Fruit fly (Drosophila melanogaster) whole organism, embryonic: ENCODE measurements around the gene Bem46.

Source experiments
- B-H2 ChIP-seq: fragments of 200-800 bp; sonication (Bioruptor generic); optimal IDR thresholded peaks from 2 replicates; lab custom pipeline; 2018; ENCODE audit warnings: missing biosample characterization, mild to moderate bottlenecking, missing genetic modification characterization
- Blimp-1 ChIP-seq: fragments of 200-800 bp; sonication (Bioruptor generic); optimal IDR thresholded peaks from 3 replicates; lab custom pipeline; 2018; ENCODE audit warnings: missing biosample characterization, missing genetic modification characterization, mild to moderate bottlenecking, moderate library complexity, missing genetic modification reagents
- C15 ChIP-seq: fragments of 200-800 bp; sonication (Bioruptor generic); IDR thresholded peaks from 3 replicates; pipeline ENCODE4 v1.3.6; 2022; ENCODE audit warnings: missing biosample characterization, missing genetic modification characterization
- CG10431 ChIP-seq: fragments of 200-800 bp; sonication (Bioruptor generic); optimal IDR thresholded peaks from 3 replicates; lab custom pipeline; 2018; ENCODE audit warnings: missing biosample characterization, mild to moderate bottlenecking, missing genetic modification characterization
- CG11247 ChIP-seq: fragments of 200-800 bp; sonication (Bioruptor generic); IDR thresholded peaks from 2 replicates; pipeline ENCODE4 v1.3.6; 2022; ENCODE audit warnings: missing biosample characterization, missing genetic modification characterization
- CG11696 ChIP-seq: fragments of 200-800 bp; sonication (Bioruptor generic); IDR thresholded peaks from 2 replicates; pipeline ENCODE4 v1.3.6; 2022; ENCODE audit warnings: missing biosample characterization, missing genetic modification characterization
- CG1233 ChIP-seq: fragments of 200-800 bp; sonication (Bioruptor generic); optimal IDR thresholded peaks from 4 replicates; lab custom pipeline; 2018; ENCODE audit warnings: missing biosample characterization, mild to moderate bottlenecking, missing genetic modification characterization
- CG12391 ChIP-seq: fragments of 200-800 bp; sonication (Bioruptor generic); optimal IDR thresholded peaks from 3 replicates; lab custom pipeline; 2018; ENCODE audit warnings: missing biosample characterization, mild to moderate bottlenecking, missing genetic modification characterization, moderate library complexity
- CG14710 ChIP-seq: fragments of 200-800 bp; sonication (Bioruptor generic); optimal IDR thresholded peaks from 3 replicates; lab custom pipeline; 2019; ENCODE audit warnings: missing biosample characterization, mild to moderate bottlenecking, missing genetic modification characterization, moderate library complexity
- CG17385 ChIP-seq: fragments of 200-800 bp; sonication (Bioruptor generic); optimal IDR thresholded peaks from 3 replicates; lab custom pipeline; 2018; ENCODE audit warnings: missing biosample characterization, mild to moderate bottlenecking, missing genetic modification characterization
- CG18764 ChIP-seq: fragments of 200-800 bp; sonication (Bioruptor generic); optimal IDR thresholded peaks from 3 replicates; lab custom pipeline; 2016; ENCODE audit warnings: missing biosample characterization, missing genetic modification characterization
- CG2712 ChIP-seq: fragments of 200-800 bp; optimal IDR thresholded peaks from 3 replicates; lab custom pipeline; 2019; ENCODE audit warnings: missing biosample characterization, mild to moderate bottlenecking, missing genetic modification characterization, moderate library complexity
- CG33557 ChIP-seq: fragments of 200-800 bp; sonication (Bioruptor generic); optimal IDR thresholded peaks from 2 replicates; lab custom pipeline; 2019; ENCODE audit warnings: missing biosample characterization, mild to moderate bottlenecking, missing genetic modification characterization, moderate library complexity
- CG3407 ChIP-seq: fragments of 200-800 bp; sonication (Bioruptor generic); optimal IDR thresholded peaks from 2 replicates; lab custom pipeline; 2018; ENCODE audit warnings: missing biosample characterization, mild to moderate bottlenecking, missing genetic modification characterization
- CG34376 ChIP-seq: fragments of 200-800 bp; sonication (Bioruptor generic); optimal IDR thresholded peaks from 2 replicates; lab custom pipeline; 2018; ENCODE audit warnings: missing biosample characterization, mild to moderate bottlenecking, missing genetic modification characterization
- CG3847 ChIP-seq: fragments of 200-800 bp; sonication (Bioruptor generic); IDR thresholded peaks from 2 replicates; pipeline ENCODE4 v1.3.6; 2022; ENCODE audit warnings: missing biosample characterization, missing genetic modification characterization
- CG4424 ChIP-seq: fragments of 200-800 bp; sonication (Bioruptor generic); optimal IDR thresholded peaks from 3 replicates; lab custom pipeline; 2016; ENCODE audit warnings: missing biosample characterization, missing genetic modification characterization
- CG5180 ChIP-seq: fragments of 200-800 bp; sonication (Bioruptor generic); optimal IDR thresholded peaks from 3 replicates; lab custom pipeline; 2017; ENCODE audit warnings: missing biosample characterization, missing genetic modification characterization, mild to moderate bottlenecking, moderate library complexity, missing genetic modification reagents
- CG6254 ChIP-seq: fragments of 200-800 bp; sonication (Bioruptor generic); optimal IDR thresholded peaks from 3 replicates; lab custom pipeline; 2017; ENCODE audit warnings: mild to moderate bottlenecking, missing biosample characterization, missing genetic modification reagents, missing genetic modification characterization
- CG7271 ChIP-seq: fragments of 200-800 bp; sonication (Bioruptor generic); optimal IDR thresholded peaks from 2 replicates; lab custom pipeline; 2018; ENCODE audit warnings: missing biosample characterization, mild to moderate bottlenecking, missing genetic modification characterization, moderate library complexity
- CG7372 ChIP-seq: fragments of 200-800 bp; sonication (Bioruptor generic); IDR thresholded peaks from 2 replicates; pipeline ENCODE4 v1.3.6; 2022; ENCODE audit warnings: missing biosample characterization, missing genetic modification characterization
- Ets97D ChIP-seq: fragments of 200-800 bp; sonication (Bioruptor generic); optimal IDR thresholded peaks from 3 replicates; lab custom pipeline; 2016; ENCODE audit warnings: missing biosample characterization, missing genetic modification characterization
- Gsc ChIP-seq: fragments of 200-800 bp; sonication (Bioruptor generic); IDR thresholded peaks from 2 replicates; pipeline ENCODE4 v1.3.6; 2022; ENCODE audit warnings: missing biosample characterization, missing genetic modification characterization
- HHEX ChIP-seq: fragments of 200-800 bp; sonication (Bioruptor generic); optimal IDR thresholded peaks from 3 replicates; lab custom pipeline; 2017; ENCODE audit warnings: missing biosample characterization, mild to moderate bottlenecking, missing genetic modification characterization, missing genetic modification reagents
- HLH54F ChIP-seq: fragments of 200-800 bp; sonication (Bioruptor generic); optimal IDR thresholded peaks from 3 replicates; lab custom pipeline; 2016; ENCODE audit warnings: missing biosample characterization, missing genetic modification characterization
- HmgD ChIP-seq: fragments of 200-800 bp; sonication (Bioruptor generic); optimal IDR thresholded peaks from 3 replicates; lab custom pipeline; 2016; ENCODE audit warnings: missing biosample characterization, missing genetic modification characterization
- HmgZ ChIP-seq: fragments of 200-800 bp; sonication (Bioruptor generic); optimal IDR thresholded peaks from 2 replicates; lab custom pipeline; 2018; ENCODE audit warnings: missing biosample characterization, mild to moderate bottlenecking, missing genetic modification characterization
- Med ChIP-seq: fragments of 200-800 bp; sonication (Bioruptor generic); peaks from one replicate; lab custom pipeline; 2016; ENCODE audit warnings: missing biosample characterization, missing genetic modification characterization, mild to moderate bottlenecking, inconsistent platforms, moderate library complexity
- NC2α ChIP-seq: fragments of 200-800 bp; sonication (Bioruptor generic); optimal IDR thresholded peaks from 2 replicates; lab custom pipeline; 2016; ENCODE audit warnings: missing biosample characterization, missing genetic modification characterization
- Usf ChIP-seq: fragments of 200-800 bp; sonication (Bioruptor generic); optimal IDR thresholded peaks from 2 replicates; lab custom pipeline; 2017; ENCODE audit warnings: missing genotype, missing biosample characterization, missing genetic modification characterization
- ac ChIP-seq: fragments of 200-800 bp; sonication (Bioruptor generic); optimal IDR thresholded peaks from 3 replicates; lab custom pipeline; 2017; ENCODE audit warnings: missing biosample characterization, mild to moderate bottlenecking, missing genetic modification characterization
- bbx ChIP-seq: fragments of 200-800 bp; sonication (Bioruptor generic); IDR thresholded peaks from 2 replicates; pipeline ENCODE4 v1.3.6; 2022; ENCODE audit warnings: missing biosample characterization, missing genetic modification characterization; ENCODE audit not compliant: partially characterized antibody
- br ChIP-seq: fragments of >200 bp; optimal IDR thresholded peaks from 2 replicates; lab custom pipeline; 2017
- caup ChIP-seq: fragments of 200-800 bp; sonication (Bioruptor generic); optimal IDR thresholded peaks from 3 replicates; lab custom pipeline; 2017; ENCODE audit warnings: missing biosample characterization, mild to moderate bottlenecking, missing genetic modification characterization, moderate library complexity; ENCODE audit not compliant: severe bottlenecking
- chif ChIP-seq, 2 experiments: fragments of 200-800 bp; sonication (Bioruptor generic); optimal IDR thresholded peaks; 3 replicates each; lab custom pipeline; 2016; ENCODE audit warnings: missing biosample characterization in 2 of 2, missing genetic modification characterization in 2 of 2
- chinmo ChIP-seq: fragments of 200-800 bp; sonication (Bioruptor generic); IDR thresholded peaks from 4 replicates; pipeline ENCODE4 v1.3.6; 2022; ENCODE audit warnings: missing biosample characterization, missing genetic modification characterization; ENCODE audit not compliant: partially characterized antibody
- crc ChIP-seq: fragments of 200-800 bp; sonication (Bioruptor generic); optimal IDR thresholded peaks from 2 replicates; lab custom pipeline; 2016; ENCODE audit warnings: missing biosample characterization, missing genetic modification characterization
- danr ChIP-seq: fragments of 200-800 bp; sonication (Bioruptor generic); IDR thresholded peaks from 2 replicates; pipeline ENCODE4 v1.3.6; 2022; ENCODE audit warnings: missing biosample characterization, missing genetic modification characterization
- dimm ChIP-seq: fragments of 200-800 bp; sonication (Bioruptor generic); IDR thresholded peaks from 2 replicates; pipeline ENCODE4 v1.3.6; 2022; ENCODE audit warnings: missing biosample characterization, missing genetic modification characterization
- grau ChIP-seq: fragments of 200-800 bp; optimal IDR thresholded peaks from 3 replicates; lab custom pipeline; 2019; ENCODE audit warnings: missing biosample characterization, mild to moderate bottlenecking, missing genetic modification characterization, moderate library complexity
- gsb-n ChIP-seq: fragments of 200-800 bp; sonication (Bioruptor generic); optimal IDR thresholded peaks from 3 replicates; lab custom pipeline; 2018; ENCODE audit warnings: missing biosample characterization, mild to moderate bottlenecking, missing genetic modification characterization
- p53 ChIP-seq: fragments of 200-800 bp; sonication (Bioruptor generic); optimal IDR thresholded peaks from 2 replicates; lab custom pipeline; 2016; ENCODE audit warnings: missing biosample characterization, missing genetic modification characterization
- ro ChIP-seq: fragments of 200-800 bp; sonication (Bioruptor generic); IDR thresholded peaks from 2 replicates; pipeline ENCODE4 v1.3.6; 2022; ENCODE audit warnings: missing biosample characterization, missing genetic modification characterization
- scrt ChIP-seq: fragments of 200-800 bp; sonication (Bioruptor generic); optimal IDR thresholded peaks from 2 replicates; lab custom pipeline; 2018; ENCODE audit warnings: missing biosample characterization, mild to moderate bottlenecking, missing genetic modification characterization, moderate library complexity
- sim ChIP-seq: fragments of 200-800 bp; sonication (Bioruptor generic); IDR thresholded peaks from 2 replicates; pipeline ENCODE4 v1.3.6; 2022; ENCODE audit warnings: missing biosample characterization, missing genetic modification characterization
- tgo ChIP-seq: fragments of 200-800 bp; sonication (Bioruptor generic); IDR thresholded peaks from 3 replicates; pipeline ENCODE4 v1.3.6; 2022; ENCODE audit warnings: missing biosample characterization, missing genetic modification characterization
- tin ChIP-seq: fragments of 200-800 bp; sonication (Bioruptor generic); optimal IDR thresholded peaks from 3 replicates; lab custom pipeline; 2016; ENCODE audit warnings: missing biosample characterization, missing genetic modification characterization

The Bem46 gene

dm6 chr2L:2966917-2967316 lies 21.0 kb upstream of the Bem46 start (continued):
- peak; percentile 19 for TF ChIP-seq CG1233 (GFP tag; lab: Kevin White, UChicago)
- no peak for TF ChIP-seq danr (GFP tag; lab: Robert Waterston, UW)
- TF ChIP-seq chif (GFP tag; optimal IDR thresholded peaks at IDR 0.05; lab: Kevin White, UChicago), result no peak
- TF ChIP-seq CG11696 (GFP tag; lab: Robert Waterston, UW), result no peak
- TF ChIP-seq CG4424 (GFP tag; lab: Kevin White, UChicago), result no peak
- no peak for TF ChIP-seq HmgD (GFP tag; lab: Kevin White, UChicago)
- no peak for TF ChIP-seq CG18764 (GFP tag; lab: Kevin White, UChicago)
- peak; percentile 34 for TF ChIP-seq CG14710
- no peak for TF ChIP-seq Gsc (GFP tag; lab: Robert Waterston, UW)
- no peak for TF ChIP-seq CG5180 (GFP tag; lab: Kevin White, UChicago)
- peak; percentile 80 for TF ChIP-seq ac (GFP tag; lab: Kevin White, UChicago)
- peak; percentile 91 for TF ChIP-seq Ets97D (GFP tag; lab: Kevin White, UChicago)
- TF ChIP-seq caup, result no peak
- TF ChIP-seq CG7372 (GFP tag; lab: Robert Waterston, UW), result no peak
- TF ChIP-seq br (lab: Kevin White, UChicago), result no peak
- no peak for TF ChIP-seq gsb-n
- peak; percentile 6 for TF ChIP-seq p53 (GFP tag; lab: Kevin White, UChicago)
- TF ChIP-seq dimm (GFP tag; lab: Robert Waterston, UW), result no peak
- TF ChIP-seq Usf (GFP tag; lab: Kevin White, UChicago), result no peak
- peak; percentile 87 for TF ChIP-seq CG7271 (tag; lab: Kevin White, UChicago)
- no peak for TF ChIP-seq ro (GFP tag; lab: Robert Waterston, UW)
- TF ChIP-seq CG10431 (GFP tag; lab: Kevin White, UChicago), result peak; percentile 13
- peak; percentile 74 for TF ChIP-seq CG33557 (GFP tag; lab: Kevin White, UChicago)
- TF ChIP-seq CG12391 (tag; lab: Kevin White, UChicago), result peak; percentile 1
- TF ChIP-seq CG2712 (tag; lab: Kevin White, UChicago), result peak; percentile 0
- TF ChIP-seq tgo, result no peak
- no peak for TF ChIP-seq C15 (GFP tag; lab: Robert Waterston, UW)
- peak; percentile 9 for TF ChIP-seq CG17385 (GFP tag; lab: Kevin White, UChicago)
- TF ChIP-seq CG34376 (GFP tag; lab: Kevin White, UChicago), result no peak
- peak; percentile 4 for TF ChIP-seq CG6254
- TF ChIP-seq sim (GFP tag; lab: Robert Waterston, UW), result peak; percentile 38; the same call in 1 of the 2 replicates
- TF ChIP-seq CG11247, result no peak
- no peak for TF ChIP-seq HHEX (GFP tag; lab: Kevin White, UChicago)
- TF ChIP-seq NC2α, result no peak
- TF ChIP-seq Blimp-1 (GFP tag; lab: Kevin White, UChicago), result no peak
- TF ChIP-seq HLH54F (GFP tag; lab: Kevin White, UChicago), result no peak
- TF ChIP-seq scrt (GFP tag; lab: Kevin White, UChicago), result no peak
- TF ChIP-seq grau (tag; lab: Kevin White, UChicago), result no peak
- TF ChIP-seq CG3847, result peak; percentile 30; the same call in 1 of the 2 replicates
- peak; percentile 51 for TF ChIP-seq Med (GFP tag; lab: Kevin White, UChicago)
- no peak for TF ChIP-seq chinmo
- no peak for TF ChIP-seq bbx (GFP tag; lab: Robert Waterston, UW)
- TF ChIP-seq crc (GFP tag; lab: Kevin White, UChicago), result no peak
- no peak for TF ChIP-seq HmgZ (tag; lab: Kevin White, UChicago)
- peak; percentile 4 for TF ChIP-seq CG3407 (GFP tag; lab: Kevin White, UChicago)
- TF ChIP-seq B-H2 (GFP tag; lab: Kevin White, UChicago), result no peak
- no peak for TF ChIP-seq tin
